Fruit fly (Drosophila melanogaster) whole organism, prepupa: ENCODE measurements around the gene Mocs1.

ENCODE experiments used
- Blimp-1 ChIP-seq: fragments of 200-800 bp; sonication (Bioruptor generic); optimal IDR thresholded peaks from 3 replicates; lab custom pipeline; 2017; ENCODE audit warnings: missing biosample characterization, missing genetic modification characterization, mild to moderate bottlenecking, moderate library complexity, missing genetic modification reagents
- CG10669 ChIP-seq: fragments of 200-800 bp; sonication (Bioruptor generic); optimal IDR thresholded peaks from 3 replicates; lab custom pipeline; 2018; ENCODE audit warnings: missing biosample characterization, mild to moderate bottlenecking, missing genetic modification characterization, moderate library complexity
- CG16779 ChIP-seq: fragments of 200-800 bp; sonication (Bioruptor generic); optimal IDR thresholded peaks from 3 replicates; lab custom pipeline; 2017; ENCODE audit warnings: missing biosample characterization, mild to moderate bottlenecking, missing genetic modification characterization
- CG6854 ChIP-seq: fragments of 200-800 bp; sonication (Bioruptor generic); optimal IDR thresholded peaks from 2 replicates; lab custom pipeline; 2017; ENCODE audit warnings: missing biosample characterization, mild to moderate bottlenecking, missing genetic modification characterization
- CG7368 ChIP-seq: fragments of 200-800 bp; sonication (Bioruptor generic); optimal IDR thresholded peaks from 3 replicates; lab custom pipeline; 2016; ENCODE audit warnings: missing biosample characterization, missing genetic modification characterization
- Ets96B ChIP-seq: fragments of 200-800 bp; optimal IDR thresholded peaks from 2 replicates; lab custom pipeline; 2019; ENCODE audit warnings: missing biosample characterization, mild to moderate bottlenecking, missing genetic modification characterization, moderate library complexity
- Gug ChIP-seq: fragments of 200-800 bp; sonication (Bioruptor generic); IDR thresholded peaks from 2 replicates; pipeline ENCODE4 v1.3.6; 2022; ENCODE audit warnings: missing biosample characterization, missing genetic modification characterization
- OdsH ChIP-seq: fragments of 200-800 bp; sonication (Bioruptor generic); optimal IDR thresholded peaks from 3 replicates; lab custom pipeline; 2016; ENCODE audit warnings: missing biosample characterization, missing genetic modification characterization
- achi ChIP-seq: fragments of 200-800 bp; sonication (Bioruptor generic); optimal IDR thresholded peaks from 3 replicates; lab custom pipeline; 2016; ENCODE audit warnings: missing biosample characterization, missing genetic modification characterization
- eg ChIP-seq: fragments of 200-800 bp; sonication (Bioruptor generic); IDR thresholded peaks from 3 replicates; pipeline ENCODE4 v1.3.6; 2022; ENCODE audit warnings: missing biosample characterization, missing genetic modification characterization
- esn ChIP-seq: fragments of 200-800 bp; sonication (Bioruptor generic); optimal IDR thresholded peaks from 2 replicates; lab custom pipeline; 2016; ENCODE audit warnings: missing biosample characterization, mild to moderate bottlenecking, missing genetic modification characterization, moderate library complexity
- spab ChIP-seq: fragments of 200-800 bp; sonication (Bioruptor generic); optimal IDR thresholded peaks from 2 replicates; lab custom pipeline; 2017; ENCODE audit warnings: missing biosample characterization, mild to moderate bottlenecking, missing genetic modification characterization, missing genetic modification reagents

DNA sequence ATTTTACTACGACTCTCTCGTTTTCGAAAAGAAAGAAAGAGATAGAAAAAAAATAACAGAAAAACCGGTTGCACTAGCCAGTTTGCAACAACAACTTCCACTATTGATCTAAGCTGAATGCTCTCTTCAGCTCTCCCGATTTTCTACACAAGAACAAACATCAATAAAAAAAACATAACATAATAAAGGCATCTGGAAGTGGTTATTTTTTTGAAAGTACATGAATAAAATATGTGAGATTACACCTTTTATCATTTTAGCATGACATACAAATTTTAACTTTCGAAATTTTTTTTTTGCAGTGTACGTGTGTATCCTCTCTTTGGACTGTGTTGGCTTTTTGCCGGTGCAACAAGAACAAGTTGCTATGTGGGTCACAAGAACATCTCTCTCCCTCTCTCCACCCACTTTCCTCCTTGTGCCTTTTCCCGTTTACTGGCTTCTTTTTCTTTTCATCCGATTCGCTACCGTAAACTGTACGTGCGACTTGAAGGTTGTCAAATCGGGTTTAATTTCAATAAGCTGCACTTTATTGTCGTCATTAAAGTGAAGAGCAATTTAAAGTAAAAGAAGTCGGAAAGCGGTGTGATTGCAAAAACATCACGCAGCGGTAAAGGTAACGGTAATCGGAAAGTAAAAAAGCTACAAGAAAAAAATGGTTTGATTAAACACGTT is 14.4 kb downstream of the Mocs1 start:
- TF ChIP-seq CG7368 (GFP tag; lab: Kevin White, UChicago) (peak; percentile 96), spab (GFP tag; lab: Kevin White, UChicago) (peak; percentile 95), CG6854 (peak; percentile 66), Ets96B (tag; lab: Kevin White, UChicago) (peak; percentile 97), esn (peak; percentile 92), CG16779 (peak; percentile 95), eg (GFP tag; lab: Robert Waterston, UW) (peak; percentile 100), CG10669 (GFP tag; lab: Kevin White, UChicago) (peak; percentile 96), Blimp-1 (GFP tag; lab: Kevin White, UChicago) (peak; percentile 68), achi (GFP tag; lab: Kevin White, UChicago) (peak; percentile 98), Gug (peak; percentile 99), OdsH (GFP tag; lab: Kevin White, UChicago) (peak; percentile 98)
